Fruit fly (Drosophila melanogaster) whole organism, adult: ENCODE measurements around the gene Acp36DE.

Experiments
- CG11617 ChIP-seq: fragments of 200-800 bp; sonication (Bioruptor generic); optimal IDR thresholded peaks from 2 replicates; lab custom pipeline; 2017; ENCODE audit warnings: mild to moderate bottlenecking, missing biosample characterization, missing genetic modification reagents, missing genetic modification characterization
- CG12768 ChIP-seq: fragments of 200-800 bp; sonication (Bioruptor generic); optimal IDR thresholded peaks from 2 replicates; lab custom pipeline; 2017; ENCODE audit warnings: missing biosample characterization, missing genetic modification characterization, mild to moderate bottlenecking, moderate library complexity, missing genetic modification reagents
- CG14711 ChIP-seq: fragments of 200-800 bp; sonication (Bioruptor generic); optimal IDR thresholded peaks from 2 replicates; lab custom pipeline; 2018; ENCODE audit warnings: missing biosample characterization, mild to moderate bottlenecking, missing genetic modification characterization, moderate library complexity
- CG1620 ChIP-seq: fragments of 200-800 bp; sonication (Bioruptor generic); optimal IDR thresholded peaks from 2 replicates; lab custom pipeline; 2016; ENCODE audit warnings: missing biosample characterization, missing genetic modification characterization
- CG33017 ChIP-seq: fragments of 200-800 bp; sonication (Bioruptor generic); optimal IDR thresholded peaks from 2 replicates; lab custom pipeline; 2018; ENCODE audit warnings: missing biosample characterization, mild to moderate bottlenecking, missing genetic modification characterization, moderate library complexity
- CG5204 ChIP-seq: fragments of 200-800 bp; sonication (Bioruptor generic); optimal IDR thresholded peaks from 2 replicates; lab custom pipeline; 2016; ENCODE audit warnings: missing biosample characterization, missing genetic modification characterization
- CG7045 ChIP-seq: fragments of 200-800 bp; sonication (Bioruptor generic); optimal IDR thresholded peaks from 2 replicates; lab custom pipeline; 2017; ENCODE audit warnings: missing biosample characterization, mild to moderate bottlenecking, missing genetic modification characterization
- CG7101 ChIP-seq: fragments of 200-800 bp; sonication (Bioruptor generic); optimal IDR thresholded peaks from 2 replicates; lab custom pipeline; 2018; ENCODE audit warnings: missing biosample characterization, mild to moderate bottlenecking, missing genetic modification characterization, moderate library complexity
- Clk ChIP-seq: fragments of 200-800 bp; sonication (Bioruptor generic); optimal IDR thresholded peaks from 2 replicates; lab custom pipeline; 2017; ENCODE audit warnings: missing biosample characterization, missing genetic modification characterization
- Crg-1 ChIP-seq: fragments of 200-800 bp; sonication (Bioruptor generic); optimal IDR thresholded peaks from 2 replicates; lab custom pipeline; 2016; ENCODE audit warnings: missing biosample characterization, missing genetic modification characterization
- Hr96 ChIP-seq: fragments of 200-800 bp; sonication (Bioruptor generic); optimal IDR thresholded peaks from 2 replicates; lab custom pipeline; 2016; ENCODE audit warnings: missing biosample characterization, missing genetic modification characterization
- Mnt ChIP-seq: fragments of 200-800 bp; sonication (Bioruptor generic); optimal IDR thresholded peaks from 2 replicates; lab custom pipeline; 2016; ENCODE audit warnings: missing biosample characterization, mild to moderate bottlenecking, missing genetic modification characterization
- bab1 ChIP-seq: fragments of 200-800 bp; sonication (Bioruptor generic); optimal IDR thresholded peaks from 3 replicates; lab custom pipeline; 2019; ENCODE audit warnings: missing biosample characterization, mild to moderate bottlenecking, missing genetic modification characterization, moderate library complexity
- cic ChIP-seq: fragments of 200-800 bp; sonication (Bioruptor generic); optimal IDR thresholded peaks from 2 replicates; lab custom pipeline; 2017; ENCODE audit warnings: missing biosample characterization, mild to moderate bottlenecking, missing genetic modification characterization, moderate library complexity
- cnc ChIP-seq, 2 experiments: fragments of >200 bp; optimal IDR thresholded peaks; 2 replicates each; lab custom pipeline; 2017
- kay ChIP-seq: fragments of 200-800 bp; sonication (Bioruptor generic); peaks from one replicate; lab custom pipeline; 2016; ENCODE audit warnings: missing biosample characterization, missing genetic modification characterization, borderline replicate concordance
- ovo ChIP-seq: fragments of 200-800 bp; sonication (Bioruptor generic); optimal IDR thresholded peaks from 2 replicates; lab custom pipeline; 2016; ENCODE audit warnings: missing biosample characterization, missing genetic modification characterization
- pad ChIP-seq: fragments of 200-800 bp; sonication (Bioruptor generic); optimal IDR thresholded peaks from 3 replicates; lab custom pipeline; 2017; ENCODE audit warnings: missing biosample characterization, missing genetic modification characterization, mild to moderate bottlenecking, moderate library complexity, missing genetic modification reagents
- tj ChIP-seq: fragments of 200-800 bp; sonication (Bioruptor generic); optimal IDR thresholded peaks from 3 replicates; lab custom pipeline; 2017; ENCODE audit warnings: missing biosample characterization, mild to moderate bottlenecking, missing genetic modification characterization, moderate library complexity
- toe ChIP-seq: fragments of 200-800 bp; sonication (Bioruptor generic); optimal IDR thresholded peaks from 2 replicates; lab custom pipeline; 2016; ENCODE audit warnings: missing biosample characterization, missing genetic modification characterization

The Acp36DE gene

DNA sequence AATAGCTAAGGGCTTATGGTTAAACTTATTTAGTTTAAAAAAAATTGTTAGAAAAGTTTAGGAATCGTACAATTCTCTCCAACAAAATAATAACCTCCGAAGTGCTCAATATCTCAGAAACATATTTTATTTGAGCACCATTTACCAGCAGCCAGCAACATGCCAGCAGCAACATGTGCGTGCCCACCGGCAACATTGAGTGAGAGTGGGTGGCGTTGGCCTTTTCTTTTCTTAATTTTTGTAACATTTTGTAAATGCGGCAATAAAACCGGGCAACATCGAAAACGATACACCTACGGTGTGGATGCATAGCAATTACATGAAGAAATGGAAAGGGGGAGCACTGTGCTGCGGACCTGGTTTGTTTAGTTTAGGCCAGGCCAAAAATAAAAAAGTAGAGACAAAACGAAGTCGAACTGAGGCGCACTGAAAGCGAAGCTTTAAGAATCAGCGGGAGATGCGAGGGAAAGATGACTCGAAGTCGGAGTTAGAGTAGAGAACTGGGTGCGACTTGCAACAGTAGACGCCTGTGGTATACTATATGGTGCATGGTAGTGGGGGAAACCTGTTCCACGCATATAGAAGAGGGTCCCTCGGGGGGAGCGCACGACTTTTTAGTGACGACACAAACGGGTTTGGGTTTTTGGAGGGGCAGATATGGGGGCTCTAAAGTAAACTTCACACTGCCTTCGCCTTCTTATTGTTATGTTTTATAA, 47.1 kb downstream of the Acp36DE start:
- TF ChIP-seq Hr96 (GFP tag; lab: Kevin White, UChicago) (no peak), CG5204 (no peak), CG11617 (GFP tag; lab: Kevin White, UChicago) (no peak), bab1 (GFP tag; lab: Kevin White, UChicago) (no peak), kay (GFP tag; lab: Kevin White, UChicago) (no peak), CG7045 (GFP tag; lab: Kevin White, UChicago) (no peak)

DNA sequence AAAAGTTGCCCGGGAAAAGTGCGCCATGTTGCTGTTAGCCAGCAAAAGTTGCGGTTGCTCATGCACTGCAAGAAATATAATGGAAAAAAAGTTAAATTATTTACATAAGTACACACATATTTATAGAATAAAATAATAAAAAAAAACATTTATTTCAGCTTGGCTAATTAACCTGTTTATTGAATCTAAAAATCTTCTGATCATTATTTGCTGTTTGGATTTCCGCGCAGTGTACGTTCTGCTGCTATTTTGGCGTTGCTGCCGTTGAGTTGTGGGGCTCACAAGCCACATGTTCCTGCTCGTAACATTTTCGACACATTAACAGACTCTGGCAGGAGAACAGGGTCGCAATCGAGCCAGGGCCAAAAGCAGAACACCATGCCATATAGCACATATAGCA, 48.3 kb downstream of the Acp36DE start:
- TF ChIP-seq CG7101 (tag; lab: Kevin White, UChicago) (no peak), CG33017 (tag; lab: Kevin White, UChicago) (no peak), kay (GFP tag; lab: Kevin White, UChicago) (no peak), CG14711 (no peak), pad (no peak), Mnt (GFP tag; lab: Kevin White, UChicago) (no peak), CG12768 (GFP tag; lab: Kevin White, UChicago) (no peak), CG1620 (no peak), ovo (GFP tag; lab: Kevin White, UChicago) (no peak), CG11617 (GFP tag; lab: Kevin White, UChicago) (no peak), Crg-1 (GFP tag; lab: Kevin White, UChicago) (no peak), toe (GFP tag; lab: Kevin White, UChicago) (no peak), bab1 (GFP tag; lab: Kevin White, UChicago) (no peak), Clk (GFP tag; lab: Kevin White, UChicago) (no peak), CG5204 (no peak), cic (GFP tag; lab: Kevin White, UChicago) (no peak), Hr96 (GFP tag; lab: Kevin White, UChicago) (no peak), tj (GFP tag; lab: Kevin White, UChicago) (no peak), CG7045 (GFP tag; lab: Kevin White, UChicago) (no peak), cnc (optimal IDR thresholded peaks at IDR 0.05; lab: Kevin White, UChicago) (no peak)

DNA sequence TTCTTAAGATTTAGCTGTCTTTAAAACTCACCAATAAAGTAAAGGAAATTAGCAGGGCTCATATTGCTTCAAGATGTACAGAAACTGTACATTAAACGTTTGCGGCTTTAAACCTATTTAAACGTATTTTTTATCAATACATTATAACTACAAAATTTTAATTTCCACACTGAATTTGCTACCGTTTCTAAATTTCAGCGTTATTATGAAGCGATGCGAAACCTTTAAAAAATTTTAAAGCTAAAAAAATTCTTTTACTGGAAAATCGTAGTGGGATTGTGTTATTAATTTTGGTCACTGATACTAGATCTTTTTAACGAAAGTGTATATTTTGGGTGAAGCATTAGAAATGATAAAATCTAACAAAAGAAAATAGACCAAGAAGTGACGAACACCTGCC, 49.5 kb downstream of the Acp36DE start, which contains the start of gene CG43354:
Gene CG43354 (minus strand): TSS at position 101 of the 400 bp plus-strand sequence.
- TF ChIP-seq CG1620 (no peak), kay (GFP tag; lab: Kevin White, UChicago) (no peak), CG7045 (GFP tag; lab: Kevin White, UChicago) (no peak), CG5204 (no peak), Clk (GFP tag; lab: Kevin White, UChicago) (no peak)

DNA sequence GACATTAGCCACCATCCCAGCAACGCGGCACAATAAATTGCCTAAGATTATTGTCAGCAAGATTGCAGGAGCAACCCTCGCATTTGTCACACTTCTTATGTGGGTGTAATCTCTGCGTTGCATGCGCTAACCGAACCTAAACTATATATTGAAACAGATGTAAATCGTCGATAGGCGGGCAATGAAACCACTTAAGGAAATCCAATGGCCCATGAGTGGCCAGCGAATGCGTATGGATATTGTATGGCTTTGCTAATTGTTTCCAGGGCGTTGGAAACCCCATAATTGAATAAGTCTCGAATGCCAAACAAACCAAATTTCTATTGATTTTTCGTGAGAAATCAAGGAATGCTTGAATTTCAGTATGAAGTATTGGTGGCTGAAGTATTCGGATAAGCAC, 50.2 kb downstream of the Acp36DE start:
- TF ChIP-seq tj (GFP tag; lab: Kevin White, UChicago): no peak
- TF ChIP-seq bab1 (GFP tag; lab: Kevin White, UChicago): no peak
- TF ChIP-seq CG7045 (GFP tag; lab: Kevin White, UChicago): no peak
- no peak for TF ChIP-seq CG5204
- TF ChIP-seq kay (GFP tag; lab: Kevin White, UChicago): no peak
- no peak for TF ChIP-seq pad

DNA sequence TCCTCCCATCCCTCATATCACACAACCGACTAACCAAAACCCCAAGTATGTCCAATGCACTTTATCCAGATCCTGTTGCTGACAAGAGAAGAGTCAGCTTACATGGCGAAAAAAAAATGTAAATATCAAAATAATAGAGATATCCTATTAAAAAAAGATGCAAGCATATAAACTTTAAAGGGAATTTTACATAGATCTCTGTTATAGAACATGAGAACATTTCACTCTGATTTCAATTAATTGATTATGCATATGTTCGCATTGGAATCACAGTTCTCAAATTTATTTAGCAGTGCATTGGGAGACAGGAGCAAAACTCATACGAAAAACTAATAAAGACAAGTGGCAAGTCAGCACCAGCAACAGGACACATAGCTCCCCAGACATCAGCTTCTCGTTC, 51.0 kb downstream of the Acp36DE start:
- TF ChIP-seq CG7101 (tag; lab: Kevin White, UChicago): no peak
- TF ChIP-seq CG11617 (GFP tag; lab: Kevin White, UChicago): no peak
- TF ChIP-seq pad: no peak
- no peak for TF ChIP-seq Clk (GFP tag; lab: Kevin White, UChicago)
- TF ChIP-seq bab1 (GFP tag; lab: Kevin White, UChicago): no peak
- no peak for TF ChIP-seq CG5204
- TF ChIP-seq Crg-1 (GFP tag; lab: Kevin White, UChicago): no peak
- TF ChIP-seq CG33017 (tag; lab: Kevin White, UChicago): no peak
- TF ChIP-seq CG7045 (GFP tag; lab: Kevin White, UChicago): no peak
- no peak for TF ChIP-seq cnc (optimal IDR thresholded peaks at IDR 0.05; lab: Kevin White, UChicago)
- no peak for TF ChIP-seq kay (GFP tag; lab: Kevin White, UChicago)
- TF ChIP-seq CG14711: no peak
- no peak for TF ChIP-seq CG12768 (GFP tag; lab: Kevin White, UChicago)
- TF ChIP-seq Hr96 (GFP tag; lab: Kevin White, UChicago): no peak
- TF ChIP-seq toe (GFP tag; lab: Kevin White, UChicago): no peak
